Worm (Caenorhabditis elegans): ENCODE measurements around the gene nlp-47.

The nlp-47 gene

ce11 chrIV:5277752-5278151, 12.9 kb upstream of the nlp-47 start, which contains the start of gene F36H12.17:
F36H12.17 (minus strand) TSS chrIV:5277852.
- no peak for TF ChIP-seq ZK546.5 (tag; optimal IDR thresholded peaks at IDR 0.05)
- no peak for TF ChIP-seq fos-1 (tag; optimal IDR thresholded peaks at IDR 0.05)
- TF ChIP-seq daf-12 (tag; optimal IDR thresholded peaks at IDR 0.05), result no peak

- TF ChIP-seq ceh-16 (tag; optimal IDR thresholded peaks at IDR 0.05) (no peak), ztf-11 (tag; optimal IDR thresholded peaks at IDR 0.05) (no peak), unc-39 (tag; optimal IDR thresholded peaks at IDR 0.05) (no peak), nhr-25 (tag; optimal IDR thresholded peaks at IDR 0.05) (no peak), ztf-4 (tag; optimal IDR thresholded peaks at IDR 0.05) (no peak), eor-1 (tag; optimal IDR thresholded peaks at IDR 0.05) (no peak), zag-1 (tag; optimal IDR thresholded peaks at IDR 0.05) (no peak), nfya-1 (tag; optimal IDR thresholded peaks at IDR 0.05; ENCODE audit: insufficient read depth) (no peak), ceh-28 (tag; optimal IDR thresholded peaks at IDR 0.05) (no peak), ceh-82 (tag; optimal IDR thresholded peaks at IDR 0.05) (no peak), pha-4 (tag; optimal IDR thresholded peaks at IDR 0.05) (no peak), egl-27 (tag; optimal IDR thresholded peaks at IDR 0.05) (no peak), nhr-23 (tag; optimal IDR thresholded peaks at IDR 0.05) (no peak), lin-15B (tag; optimal IDR thresholded peaks at IDR 0.05) (no peak), lin-39 (tag; optimal IDR thresholded peaks at IDR 0.05) (no peak), nhr-11 (tag; optimal IDR thresholded peaks at IDR 0.05) (no peak), jun-1 (tag; optimal IDR thresholded peaks at IDR 0.05) (no peak), lsy-12 (tag; optimal IDR thresholded peaks at IDR 0.05) (no peak), mml-1 (tag; optimal IDR thresholded peaks at IDR 0.05) (no peak), aly-2 (tag; optimal IDR thresholded peaks at IDR 0.05) (no peak)
Observed at ce11 chrIV:5281457-5281856, 9.2 kb upstream of the nlp-47 start.

ce11 chrIV:5287190-5287589, 3.5 kb upstream of the nlp-47 start:
- TF ChIP-seq ceh-9 (tag; optimal IDR thresholded peaks at IDR 0.05) (no peak), unc-39 (tag; optimal IDR thresholded peaks at IDR 0.05) (no peak), fkh-10 (GFP tag; optimal IDR thresholded peaks at IDR 0.05) (no peak), ceh-16 (tag; optimal IDR thresholded peaks at IDR 0.05) (no peak), pha-4 (tag; optimal IDR thresholded peaks at IDR 0.05) (no peak), R02D3.7 (tag; optimal IDR thresholded peaks at IDR 0.05) (no peak), ztf-11 (tag; optimal IDR thresholded peaks at IDR 0.05) (no peak), nhr-23 (tag; optimal IDR thresholded peaks at IDR 0.05) (no peak), daf-12 (tag; optimal IDR thresholded peaks at IDR 0.05) (no peak), lin-15B (tag; optimal IDR thresholded peaks at IDR 0.05) (no peak)

ce11 chrIV:5288932-5289331, 1.7 kb upstream of the nlp-47 start:
- TF ChIP-seq unc-62 (GFP tag; optimal IDR thresholded peaks at IDR 0.05) (no peak), egl-27 (tag; optimal IDR thresholded peaks at IDR 0.05) (no peak), nhr-237 (tag; optimal IDR thresholded peaks at IDR 0.05) (no peak), nhr-23 (tag; optimal IDR thresholded peaks at IDR 0.05) (no peak), ceh-28 (tag; optimal IDR thresholded peaks at IDR 0.05) (no peak), nhr-43 (tag; optimal IDR thresholded peaks at IDR 0.05; ENCODE audit: poor library complexity, severe bottlenecking) (no peak), elt-3 (tag; optimal IDR thresholded peaks at IDR 0.05) (no peak), ceh-82 (tag; optimal IDR thresholded peaks at IDR 0.05) (no peak), tbx-2 (tag; optimal IDR thresholded peaks at IDR 0.05) (no peak), R02D3.7 (tag; optimal IDR thresholded peaks at IDR 0.05) (no peak), lin-39 (tag; optimal IDR thresholded peaks at IDR 0.05) (no peak), nhr-12 (tag; optimal IDR thresholded peaks at IDR 0.05) (no peak), pqm-1 (tag; optimal IDR thresholded peaks at IDR 0.05) (no peak)

ce11 chrIV:5291207-5291606, 560 bp downstream of the nlp-47 start:
- no peak for TF ChIP-seq fos-1 (tag; optimal IDR thresholded peaks at IDR 0.05)
- no peak for TF ChIP-seq ZK546.5 (tag; optimal IDR thresholded peaks at IDR 0.05)
- TF ChIP-seq elt-1 (tag; optimal IDR thresholded peaks at IDR 0.05), result no peak
- TF ChIP-seq mml-1 (tag; optimal IDR thresholded peaks at IDR 0.05), result no peak
- no peak for TF ChIP-seq zag-1 (tag; optimal IDR thresholded peaks at IDR 0.05)
- TF ChIP-seq egl-5 (tag; optimal IDR thresholded peaks at IDR 0.05), result no peak
- no peak for TF ChIP-seq elt-2 (tag; optimal IDR thresholded peaks at IDR 0.05)
- no peak for TF ChIP-seq unc-39 (tag; optimal IDR thresholded peaks at IDR 0.05)

All from whole organism, L3 larva.